Worm (Caenorhabditis elegans) whole organism, L2 larva: ENCODE data around the gene atf-2.

ENCODE experiments used
- C34F6.9 ChIP-seq: fragments of 150-350 bp; optimal IDR thresholded peaks from 2 replicates; lab custom pipeline; 2014; ENCODE audit warnings: missing biosample characterization, missing genetic modification characterization
- F13H6.1 ChIP-seq: sonication (generic microtip); optimal IDR thresholded peaks from 2 replicates; lab custom pipeline; 2016; ENCODE audit warnings: missing genetic modification characterization, missing compliant biosample characterization
- R02D3.7 ChIP-seq: fragments of 150-350 bp; optimal IDR thresholded peaks from 2 replicates; lab custom pipeline; 2014; ENCODE audit warnings: missing biosample characterization, missing genetic modification characterization
- Y55F3AM.14 ChIP-seq: fragments of 200-800 bp; sonication (Bioruptor generic); optimal IDR thresholded peaks from 2 replicates; lab custom pipeline; 2018; ENCODE audit warnings: mild to moderate bottlenecking, missing genetic modification characterization, missing compliant biosample characterization
- ZK546.5 ChIP-seq: sonication (generic microtip); optimal IDR thresholded peaks from 2 replicates; lab custom pipeline; 2017; ENCODE audit warnings: missing biosample characterization, missing genetic modification characterization
- ama-1 ChIP-seq: fragments of 150-350 bp; optimal IDR thresholded peaks from 2 replicates; lab custom pipeline; 2018; ENCODE audit warnings: inconsistent platforms
- blmp-1 ChIP-seq: sonication (generic microtip); optimal IDR thresholded peaks from 2 replicates; lab custom pipeline; 2017; ENCODE audit warnings: missing genetic modification characterization, mild to moderate bottlenecking, missing compliant biosample characterization, antibody characterized with exemption, moderate library complexity; ENCODE audit not compliant: insufficient read depth
- ceh-82 ChIP-seq: fragments of 150-350 bp; optimal IDR thresholded peaks from 2 replicates; lab custom pipeline; 2014; ENCODE audit warnings: missing biosample characterization, missing genetic modification characterization
- crh-2 ChIP-seq: sonication (generic microtip); optimal IDR thresholded peaks from 2 replicates; lab custom pipeline; 2017; ENCODE audit warnings: missing biosample characterization, missing genetic modification characterization
- dmd-4 ChIP-seq: sonication (generic microtip); optimal IDR thresholded peaks from 2 replicates; lab custom pipeline; 2017; ENCODE audit warnings: missing biosample characterization, missing genetic modification characterization
- egl-27 ChIP-seq: sonication (generic microtip); optimal IDR thresholded peaks from 3 replicates; lab custom pipeline; 2017; ENCODE audit warnings: missing biosample characterization, missing genetic modification reagents, missing genetic modification characterization
- elt-1 ChIP-seq: fragments of 150-350 bp; optimal IDR thresholded peaks from 2 replicates; lab custom pipeline; 2014; ENCODE audit warnings: missing biosample characterization, missing genetic modification characterization
- fos-1 ChIP-seq: fragments of 150-350 bp; optimal IDR thresholded peaks from 2 replicates; lab custom pipeline; 2014; ENCODE audit warnings: missing biosample characterization, missing genetic modification characterization
- lin-11 ChIP-seq: fragments of 150-350 bp; sonication (generic microtip); optimal IDR thresholded peaks from 2 replicates; lab custom pipeline; 2014; ENCODE audit warnings: missing biosample characterization, missing genetic modification characterization, inconsistent platforms, mixed read lengths
- lin-39 ChIP-seq: fragments of 150-350 bp; optimal IDR thresholded peaks from 2 replicates; lab custom pipeline; 2014; ENCODE audit warnings: missing biosample characterization, missing genetic modification reagents, missing genetic modification characterization
- lsy-2 ChIP-seq, 2 experiments: fragments of 150-350 bp in 1 of 2; sonication (generic microtip) in 1 of 2; optimal IDR thresholded peaks; 2 replicates each; lab custom pipeline; 2014 to 2017; ENCODE audit warnings: missing biosample characterization in 2 of 2, missing genetic modification characterization in 2 of 2
- mab-5 ChIP-seq: fragments of 150-350 bp; optimal IDR thresholded peaks from 2 replicates; lab custom pipeline; 2014; ENCODE audit warnings: missing biosample characterization, missing genetic modification characterization
- nhr-11 ChIP-seq: fragments of 150-350 bp; optimal IDR thresholded peaks from 2 replicates; lab custom pipeline; 2014; ENCODE audit warnings: missing biosample characterization, missing genetic modification characterization
- nhr-12 ChIP-seq: fragments of 150-350 bp; optimal IDR thresholded peaks from 2 replicates; lab custom pipeline; 2014; ENCODE audit warnings: missing biosample characterization, missing genetic modification characterization
- nhr-129 ChIP-seq: fragments of 150-350 bp; optimal IDR thresholded peaks from 2 replicates; lab custom pipeline; 2014; ENCODE audit warnings: missing biosample characterization, missing genetic modification characterization
- nhr-21 ChIP-seq: fragments of 150-350 bp; optimal IDR thresholded peaks from 2 replicates; lab custom pipeline; 2014; ENCODE audit warnings: missing biosample characterization, missing genetic modification characterization
- nhr-23 ChIP-seq: fragments of 150-350 bp; optimal IDR thresholded peaks from 2 replicates; lab custom pipeline; 2014; ENCODE audit warnings: missing biosample characterization, missing genetic modification reagents, missing genetic modification characterization
- nhr-6 ChIP-seq: fragments of 150-350 bp; optimal IDR thresholded peaks from 2 replicates; lab custom pipeline; 2014; ENCODE audit warnings: missing biosample characterization, missing genetic modification characterization
- nhr-77 ChIP-seq: fragments of 150-350 bp; optimal IDR thresholded peaks from 2 replicates; lab custom pipeline; 2014; ENCODE audit warnings: missing biosample characterization, missing genetic modification characterization
- peb-1 ChIP-seq: fragments of 150-350 bp; optimal IDR thresholded peaks from 2 replicates; lab custom pipeline; 2014; ENCODE audit warnings: missing biosample characterization, missing genetic modification characterization
- sem-4 ChIP-seq: fragments of 150-350 bp; optimal IDR thresholded peaks from 2 replicates; lab custom pipeline; 2014; ENCODE audit warnings: missing biosample characterization, missing genetic modification reagents, missing genetic modification characterization
- sma-3 ChIP-seq: sonication (generic microtip); optimal IDR thresholded peaks from 2 replicates; lab custom pipeline; 2016; ENCODE audit warnings: missing genetic modification reagents, missing genetic modification characterization, missing compliant biosample characterization
- sma-9 ChIP-seq, 2 experiments: fragments of 150-350 bp in 1 of 2; sonication (generic microtip) in 1 of 2; optimal IDR thresholded peaks; 2 replicates each; lab custom pipeline; 2014 to 2016; ENCODE audit warnings: missing genetic modification characterization in 2 of 2, mild to moderate bottlenecking in 1 of 2, missing biosample characterization in 1 of 2, missing compliant biosample characterization in 1 of 2, missing genetic modification reagents in 1 of 2, moderate library complexity in 1 of 2
- snpc-4 ChIP-seq: fragments of 150-350 bp; optimal IDR thresholded peaks from 2 replicates; lab custom pipeline; 2014; ENCODE audit warnings: missing biosample characterization, missing genetic modification characterization
- unc-39 ChIP-seq: fragments of 150-350 bp; optimal IDR thresholded peaks from 2 replicates; lab custom pipeline; 2014; ENCODE audit warnings: missing biosample characterization, missing genetic modification characterization
- unc-55 ChIP-seq: fragments of 150-350 bp; sonication (generic microtip); optimal IDR thresholded peaks from 3 replicates; lab custom pipeline; 2014; ENCODE audit warnings: missing biosample characterization, missing genetic modification reagents, missing genetic modification characterization
- zag-1 ChIP-seq: fragments of 150-350 bp; optimal IDR thresholded peaks from 2 replicates; lab custom pipeline; 2014; ENCODE audit warnings: missing biosample characterization, missing genetic modification characterization
- ztf-1 ChIP-seq: fragments of 200-800 bp; sonication (Bioruptor generic); conservative IDR thresholded peaks from 2 replicates; pipeline ENCODE4 v1.3.6; 2022; ENCODE audit warnings: missing genetic modification characterization, missing compliant biosample characterization
- ztf-4 ChIP-seq: fragments of 150-350 bp; optimal IDR thresholded peaks from 2 replicates; lab custom pipeline; 2014; ENCODE audit warnings: missing biosample characterization, missing genetic modification characterization

The atf-2 gene

DNA sequence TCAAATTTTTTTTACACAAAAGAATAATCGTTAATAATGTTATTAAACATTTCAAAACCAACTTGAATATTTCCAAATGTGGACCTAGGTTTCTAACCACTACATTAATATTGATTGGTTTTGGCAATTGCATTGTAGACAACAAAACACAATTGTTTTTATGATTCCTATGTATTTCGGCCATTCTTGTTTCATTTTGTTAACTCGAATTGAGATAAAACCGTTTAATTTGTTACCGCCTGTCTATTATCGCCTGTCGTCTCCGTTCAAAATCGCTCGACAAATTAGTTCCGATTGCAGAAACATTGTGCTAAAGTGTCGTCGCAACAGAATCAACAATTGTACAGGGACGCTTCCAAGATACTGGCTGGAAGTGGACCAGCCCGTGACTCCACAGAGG, 18.9 kb downstream of the atf-2 start, which contains the start of gene let-19:
TSS of gene let-19 (plus strand) at position 301 of the 400 bp plus-strand sequence.
- TF ChIP-seq lin-11 (tag; lab: Kevin White, UChicago) (no peak), nhr-11 (tag; lab: Kevin White, UChicago) (no peak), crh-2 (tag; lab: Kevin White, UChicago) (no peak), snpc-4 (tag; lab: Kevin White, UChicago) (no peak), lin-39 (tag; lab: Kevin White, UChicago) (no peak), nhr-23 (tag; lab: Kevin White, UChicago) (no peak), sma-3 (no peak), unc-39 (tag; lab: Kevin White, UChicago) (no peak), blmp-1 (tag; lab: Kevin White, UChicago) (no peak), egl-27 (tag; lab: Kevin White, UChicago) (no peak), nhr-6 (tag; lab: Kevin White, UChicago) (no peak), fos-1 (tag; lab: Kevin White, UChicago) (no peak), mab-5 (no peak), ceh-82 (no peak), R02D3.7 (tag; lab: Kevin White, UChicago) (no peak), nhr-21 (no peak)

- TF ChIP-seq sma-9 (GFP tag; optimal IDR thresholded peaks at IDR 0.05; lab: Kevin White, UChicago) (no peak), sma-9 (tag; optimal IDR thresholded peaks at IDR 0.05; lab: Kevin White, UChicago) (no peak), nhr-11 (tag; lab: Kevin White, UChicago) (no peak), C34F6.9 (tag; lab: Kevin White, UChicago) (no peak), nhr-12 (tag; lab: Kevin White, UChicago) (no peak), zag-1 (tag; lab: Kevin White, UChicago) (no peak), ZK546.5 (tag; lab: Kevin White, UChicago) (no peak), nhr-129 (tag; lab: Kevin White, UChicago) (no peak), elt-1 (tag; lab: Kevin White, UChicago) (no peak), dmd-4 (tag; lab: Kevin White, UChicago) (no peak), ztf-1 (GFP tag; lab: Robert Waterston, UW) (no peak), nhr-6 (tag; lab: Kevin White, UChicago) (no peak)
These were observed 24.7 kb downstream of the atf-2 start for ce11 chrII:8776504-8776903.

ce11 chrII:8783451-8783967, 31.7 kb downstream of the atf-2 start, which contains the start of gene sgn-1:
Gene sgn-1, minus strand, starts transcription at chrII:8783670.
- TF ChIP-seq nhr-129 (tag; lab: Kevin White, UChicago) = peak; percentile 23
- TF ChIP-seq ZK546.5 (tag; lab: Kevin White, UChicago) = no peak

DNA sequence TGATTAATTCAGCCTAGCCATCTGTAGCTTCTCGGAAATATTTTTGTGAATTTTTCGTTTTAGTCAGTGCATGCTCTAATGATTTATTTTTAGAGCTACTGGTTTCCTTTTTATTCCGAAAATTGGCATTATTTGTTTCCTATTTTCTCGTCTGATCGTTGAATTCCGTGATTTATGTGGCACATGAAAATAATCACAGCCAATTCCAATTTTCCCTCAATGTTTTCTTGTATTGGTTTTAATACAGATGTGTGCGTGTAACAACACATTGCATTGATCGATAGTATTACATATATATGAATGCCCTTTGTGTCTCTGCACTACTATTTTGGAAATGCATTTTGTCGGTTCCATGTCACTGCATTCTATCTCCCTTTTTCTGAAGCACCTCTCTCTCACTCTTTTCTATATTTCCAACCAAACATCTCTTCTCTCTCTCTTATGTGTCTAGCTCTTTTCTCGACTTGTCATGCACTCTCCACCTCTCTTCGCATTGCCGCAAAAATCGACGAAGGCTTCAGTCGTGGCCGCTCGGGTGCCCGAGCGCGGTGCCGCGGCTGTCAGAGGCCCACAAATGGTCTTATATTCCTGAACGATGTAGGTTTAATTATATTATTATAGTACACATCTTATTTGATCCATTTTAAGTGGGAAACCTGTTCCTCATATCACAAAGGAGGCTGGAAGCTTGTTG, 32.6 kb downstream of the atf-2 start:
- TF ChIP-seq sma-3 = no peak
- peak; percentile 6 for TF ChIP-seq fos-1 (tag; lab: Kevin White, UChicago)
- TF ChIP-seq C34F6.9 (tag; lab: Kevin White, UChicago) = peak; percentile 86
- TF ChIP-seq unc-55 (GFP tag; lab: Kevin White, UChicago) = peak; percentile 71
- TF ChIP-seq ztf-4 (tag; lab: Kevin White, UChicago) = peak; percentile 20
- TF ChIP-seq lsy-2 (tag; optimal IDR thresholded peaks at IDR 0.05; lab: Kevin White, UChicago) = peak in 1 of 2 experiments; percentile 41
- TF ChIP-seq peb-1 (tag; lab: Kevin White, UChicago) = no peak
- peak; percentile 23 for TF ChIP-seq sem-4 (tag; lab: Kevin White, UChicago)
- no peak for TF ChIP-seq nhr-77
- peak; percentile 82 for TF ChIP-seq ama-1 (lab: Kevin White, UChicago)
- TF ChIP-seq zag-1 (tag; lab: Kevin White, UChicago) = peak; percentile 33
- TF ChIP-seq nhr-129 (tag; lab: Kevin White, UChicago) = peak; percentile 48
- TF ChIP-seq Y55F3AM.14 = no peak
- peak; percentile 49 for TF ChIP-seq F13H6.1 (tag; lab: Kevin White, UChicago)
- peak; percentile 13 for TF ChIP-seq snpc-4 (tag; lab: Kevin White, UChicago)
- TF ChIP-seq nhr-23 (tag; lab: Kevin White, UChicago) = no peak
- TF ChIP-seq crh-2 (tag; lab: Kevin White, UChicago) = peak; percentile 71
- TF ChIP-seq sma-9 (GFP tag; optimal IDR thresholded peaks at IDR 0.05; lab: Kevin White, UChicago) = peak; percentile 28
- TF ChIP-seq sma-9 (tag; optimal IDR thresholded peaks at IDR 0.05; lab: Kevin White, UChicago) = no peak
